Fruit fly (Drosophila melanogaster) whole organism, embryonic: Measurements from ENCODE around the gene CG7878.

Source experiments
- Atf6 ChIP-seq: fragments of 200-800 bp; sonication (Bioruptor generic); IDR thresholded peaks from 2 replicates; pipeline ENCODE4 v1.3.6; 2022; ENCODE audit warnings: missing biosample characterization, missing genetic modification characterization
- Blimp-1 ChIP-seq: fragments of 200-800 bp; sonication (Bioruptor generic); optimal IDR thresholded peaks from 3 replicates; lab custom pipeline; 2018; ENCODE audit warnings: missing biosample characterization, missing genetic modification characterization, mild to moderate bottlenecking, moderate library complexity, missing genetic modification reagents
- CG10565 ChIP-seq: fragments of 200-800 bp; sonication (Bioruptor generic); optimal IDR thresholded peaks from 3 replicates; lab custom pipeline; 2016; ENCODE audit warnings: missing biosample characterization, mild to moderate bottlenecking, missing genetic modification characterization
- CG12071 ChIP-seq: fragments of 200-800 bp; sonication (Bioruptor generic); optimal IDR thresholded peaks from 3 replicates; lab custom pipeline; 2018; ENCODE audit warnings: missing biosample characterization, mild to moderate bottlenecking, missing genetic modification characterization
- CG12104 ChIP-seq: fragments of 200-800 bp; sonication (Bioruptor generic); optimal IDR thresholded peaks from 3 replicates; lab custom pipeline; 2016; ENCODE audit warnings: missing biosample characterization, missing genetic modification characterization
- CG12155 ChIP-seq: fragments of 200-800 bp; sonication (Bioruptor generic); optimal IDR thresholded peaks from 3 replicates; lab custom pipeline; 2016; ENCODE audit warnings: missing biosample characterization, missing genetic modification characterization
- CG12942 ChIP-seq: fragments of 200-800 bp; sonication (Bioruptor generic); optimal IDR thresholded peaks from 3 replicates; lab custom pipeline; 2016; ENCODE audit warnings: missing biosample characterization, missing genetic modification characterization
- CG1529 ChIP-seq: fragments of 200-800 bp; sonication (Bioruptor generic); optimal IDR thresholded peaks from 3 replicates; lab custom pipeline; 2018; ENCODE audit warnings: missing biosample characterization, missing genetic modification characterization
- CG15514 ChIP-seq: fragments of 200-800 bp; sonication (Bioruptor generic); optimal IDR thresholded peaks from 3 replicates; lab custom pipeline; 2017; ENCODE audit warnings: missing biosample characterization, missing genetic modification characterization, mild to moderate bottlenecking, moderate library complexity, missing genetic modification reagents
- CG1647 ChIP-seq: fragments of 200-800 bp; sonication (Bioruptor generic); optimal IDR thresholded peaks from 3 replicates; lab custom pipeline; 2016; ENCODE audit warnings: missing biosample characterization, missing genetic modification characterization
- CG17385 ChIP-seq: fragments of 200-800 bp; sonication (Bioruptor generic); optimal IDR thresholded peaks from 3 replicates; lab custom pipeline; 2018; ENCODE audit warnings: missing biosample characterization, mild to moderate bottlenecking, missing genetic modification characterization
- CG17612 ChIP-seq: fragments of 200-800 bp; sonication (Bioruptor generic); IDR thresholded peaks from 2 replicates; pipeline ENCODE4 v1.3.6; 2022; ENCODE audit warnings: missing biosample characterization, missing genetic modification characterization
- CG1792 ChIP-seq: fragments of 200-800 bp; sonication (Bioruptor generic); optimal IDR thresholded peaks from 2 replicates; lab custom pipeline; 2016; ENCODE audit warnings: missing biosample characterization, missing genetic modification characterization
- CG2202 ChIP-seq: fragments of 200-800 bp; sonication (Bioruptor generic); optimal IDR thresholded peaks from 2 replicates; lab custom pipeline; 2018; ENCODE audit warnings: missing biosample characterization, mild to moderate bottlenecking, missing genetic modification characterization
- CG3995 ChIP-seq: fragments of 200-800 bp; sonication (Bioruptor generic); optimal IDR thresholded peaks from 3 replicates; lab custom pipeline; 2016; ENCODE audit warnings: missing biosample characterization, missing genetic modification characterization
- CG4730 ChIP-seq: fragments of 200-800 bp; sonication (Bioruptor generic); IDR thresholded peaks from 2 replicates; pipeline ENCODE4 v1.3.6; 2022; ENCODE audit warnings: missing biosample characterization, missing genetic modification characterization
- CG5245 ChIP-seq: fragments of 200-800 bp; sonication (Bioruptor generic); optimal IDR thresholded peaks from 3 replicates; lab custom pipeline; 2016; ENCODE audit warnings: missing biosample characterization, missing genetic modification characterization
- CG6175 ChIP-seq: fragments of 200-800 bp; sonication (Bioruptor generic); IDR thresholded peaks from 3 replicates; pipeline ENCODE4 v1.3.6; 2022; ENCODE audit warnings: missing biosample characterization, missing genetic modification characterization
- CG8388 ChIP-seq: fragments of 200-800 bp; sonication (Bioruptor generic); optimal IDR thresholded peaks from 2 replicates; lab custom pipeline; 2019; ENCODE audit warnings: missing biosample characterization, mild to moderate bottlenecking, missing genetic modification characterization, moderate library complexity
- CG9817 ChIP-seq: fragments of 200-800 bp; sonication (Bioruptor generic); optimal IDR thresholded peaks from 2 replicates; lab custom pipeline; 2018; ENCODE audit warnings: missing biosample characterization, mild to moderate bottlenecking, missing genetic modification characterization, moderate library complexity
- CTCF ChIP-seq: fragments of 200-800 bp; sonication (Bioruptor generic); optimal IDR thresholded peaks from 2 replicates; lab custom pipeline; 2017; ENCODE audit warnings: missing biosample characterization, mild to moderate bottlenecking, missing genetic modification characterization, moderate library complexity
- D ChIP-seq, 2 experiments: fragments of 200-800 bp in 1 of 2; fragments of >200 bp in 1 of 2; sonication (Bioruptor generic) in 1 of 2; optimal IDR thresholded peaks; 2 replicates in 1 of 2; 3 replicates in 1 of 2; lab custom pipeline; 2017; ENCODE audit warnings: mild to moderate bottlenecking in 1 of 2, missing biosample characterization in 1 of 2, missing genetic modification characterization in 1 of 2, missing genetic modification reagents in 1 of 2
- Dip3 ChIP-seq: fragments of 200-800 bp; sonication (Bioruptor generic); optimal IDR thresholded peaks from 3 replicates; lab custom pipeline; 2016; ENCODE audit warnings: missing biosample characterization, missing genetic modification characterization
- Doc3 ChIP-seq: fragments of 200-800 bp; sonication (Bioruptor generic); IDR thresholded peaks from 3 replicates; pipeline ENCODE4 v1.3.6; 2022; ENCODE audit warnings: missing biosample characterization, missing genetic modification characterization; ENCODE audit not compliant: partially characterized antibody
- HLH4C ChIP-seq: fragments of 200-800 bp; sonication (Bioruptor generic); IDR thresholded peaks from 3 replicates; pipeline ENCODE4 v1.3.6; 2022; ENCODE audit warnings: missing biosample characterization, missing genetic modification characterization; ENCODE audit not compliant: partially characterized antibody
- Meics ChIP-seq: fragments of 200-800 bp; sonication (Bioruptor generic); optimal IDR thresholded peaks from 2 replicates; lab custom pipeline; 2017; ENCODE audit warnings: missing biosample characterization, mild to moderate bottlenecking, missing genetic modification characterization
- Nf-YC ChIP-seq: fragments of 200-800 bp; optimal IDR thresholded peaks from 3 replicates; lab custom pipeline; 2019; ENCODE audit warnings: missing biosample characterization, mild to moderate bottlenecking, missing genetic modification characterization, moderate library complexity
- Oli ChIP-seq: fragments of 200-800 bp; sonication (Bioruptor generic); optimal IDR thresholded peaks from 2 replicates; lab custom pipeline; 2018; ENCODE audit warnings: missing biosample characterization, mild to moderate bottlenecking, missing genetic modification characterization, moderate library complexity
- amos ChIP-seq: fragments of 200-800 bp; sonication (Bioruptor generic); IDR thresholded peaks from 2 replicates; pipeline ENCODE4 v1.3.6; 2022; ENCODE audit warnings: missing biosample characterization, missing genetic modification characterization; ENCODE audit not compliant: partially characterized antibody
- croc ChIP-seq: fragments of 200-800 bp; sonication (Bioruptor generic); conservative IDR thresholded peaks from 3 replicates; pipeline ENCODE4 v1.3.6; 2022; ENCODE audit warnings: missing biosample characterization, missing genetic modification characterization
- esg ChIP-seq: fragments of 200-800 bp; sonication (Bioruptor generic); conservative IDR thresholded peaks from 2 replicates; pipeline ENCODE4 v1.3.6; 2022; ENCODE audit warnings: missing biosample characterization, missing genetic modification characterization
- fd3F ChIP-seq: fragments of 200-800 bp; sonication (Bioruptor generic); optimal IDR thresholded peaks from 2 replicates; lab custom pipeline; 2018; ENCODE audit warnings: missing biosample characterization, mild to moderate bottlenecking, missing genetic modification characterization, moderate library complexity
- gem ChIP-seq: fragments of 200-800 bp; sonication (Bioruptor generic); optimal IDR thresholded peaks from 2 replicates; lab custom pipeline; 2019; ENCODE audit warnings: missing biosample characterization, mild to moderate bottlenecking, missing genetic modification characterization, moderate library complexity
- grau ChIP-seq: fragments of 200-800 bp; optimal IDR thresholded peaks from 3 replicates; lab custom pipeline; 2019; ENCODE audit warnings: missing biosample characterization, mild to moderate bottlenecking, missing genetic modification characterization, moderate library complexity
- ind ChIP-seq: fragments of 200-800 bp; sonication (Bioruptor generic); optimal IDR thresholded peaks from 3 replicates; lab custom pipeline; 2016; ENCODE audit warnings: missing biosample characterization, missing genetic modification characterization
- lab ChIP-seq: fragments of 200-800 bp; sonication (Bioruptor generic); optimal IDR thresholded peaks from 3 replicates; lab custom pipeline; 2017; ENCODE audit warnings: missing biosample characterization, missing genetic modification characterization, mild to moderate bottlenecking, moderate library complexity, missing genetic modification reagents
- lmd ChIP-seq: fragments of 200-800 bp; sonication (Bioruptor generic); IDR thresholded peaks from 2 replicates; pipeline ENCODE4 v1.3.6; 2022; ENCODE audit warnings: missing biosample characterization, missing genetic modification characterization
- lola ChIP-seq, 3 experiments: fragments of >200 bp in 2 of 3; fragments of 200-800 bp in 1 of 3; sonication (Bioruptor generic) in 1 of 3; optimal IDR thresholded peaks; 2 replicates each; lab custom pipeline; 2017 to 2019; ENCODE audit warnings: missing biosample characterization in 3 of 3, missing genetic modification characterization in 3 of 3, mild to moderate bottlenecking in 1 of 3, moderate library complexity in 1 of 3
- mam ChIP-seq: fragments of 200-800 bp; sonication (Bioruptor generic); optimal IDR thresholded peaks from 3 replicates; lab custom pipeline; 2016; ENCODE audit warnings: missing biosample characterization, missing genetic modification characterization
- nerfin-2 ChIP-seq: fragments of 200-800 bp; sonication (Bioruptor generic); IDR thresholded peaks from 2 replicates; pipeline ENCODE4 v1.3.6; 2022; ENCODE audit warnings: missing biosample characterization, missing genetic modification characterization; ENCODE audit not compliant: partially characterized antibody
- odd ChIP-seq: fragments of 200-800 bp; sonication (Bioruptor generic); optimal IDR thresholded peaks from 2 replicates; lab custom pipeline; 2017; ENCODE audit warnings: missing biosample characterization, mild to moderate bottlenecking, missing genetic modification characterization
- org-1 ChIP-seq: fragments of 200-800 bp; sonication (Bioruptor generic); optimal IDR thresholded peaks from 2 replicates; lab custom pipeline; 2017; ENCODE audit warnings: missing biosample characterization, missing genetic modification characterization
- psq ChIP-seq: fragments of 200-800 bp; sonication (Bioruptor generic); optimal IDR thresholded peaks from 2 replicates; lab custom pipeline; 2017; ENCODE audit warnings: missing biosample characterization, missing genetic modification characterization
- repo ChIP-seq: fragments of 200-800 bp; sonication (Bioruptor generic); optimal IDR thresholded peaks from 2 replicates; lab custom pipeline; 2016; ENCODE audit warnings: missing biosample characterization, missing genetic modification characterization
- sd ChIP-seq: fragments of 200-800 bp; sonication (Bioruptor generic); optimal IDR thresholded peaks from 3 replicates; lab custom pipeline; 2018; ENCODE audit warnings: missing biosample characterization, mild to moderate bottlenecking, missing genetic modification characterization, moderate library complexity
- slou ChIP-seq: fragments of 200-800 bp; sonication (Bioruptor generic); optimal IDR thresholded peaks from 3 replicates; lab custom pipeline; 2016; ENCODE audit warnings: missing biosample characterization, missing genetic modification characterization
- tgo ChIP-seq: fragments of 200-800 bp; sonication (Bioruptor generic); IDR thresholded peaks from 3 replicates; pipeline ENCODE4 v1.3.6; 2022; ENCODE audit warnings: missing biosample characterization, missing genetic modification characterization
- trem ChIP-seq: fragments of 200-800 bp; optimal IDR thresholded peaks from 3 replicates; lab custom pipeline; 2019; ENCODE audit warnings: missing biosample characterization, mild to moderate bottlenecking, missing genetic modification characterization, moderate library complexity
- twi ChIP-seq: fragments of 200-800 bp; optimal IDR thresholded peaks from 2 replicates; lab custom pipeline; 2019; ENCODE audit warnings: missing biosample characterization, mild to moderate bottlenecking, missing genetic modification characterization, moderate library complexity
- vvl ChIP-seq: fragments of 200-800 bp; sonication (Bioruptor generic); IDR thresholded peaks from 2 replicates; pipeline ENCODE4 v1.3.6; 2022; ENCODE audit warnings: missing biosample characterization, missing genetic modification characterization

The CG7878 gene

dm6 chr3R:8105088-8105542 is 17.4 kb upstream of the CG7878 start, which contains the start of gene puc (continued):
- TF ChIP-seq CG12071 (GFP tag; lab: Kevin White, UChicago) (peak; percentile 71), trem (peak; percentile 49), fd3F (GFP tag; lab: Kevin White, UChicago) (no peak), Meics (peak; percentile 31), CG1792 (GFP tag; lab: Kevin White, UChicago) (no peak), Oli (tag; lab: Kevin White, UChicago) (no peak), croc (GFP tag; lab: Robert Waterston, UW) (no peak), CG12155 (peak; percentile 5), gem (tag; lab: Kevin White, UChicago) (no peak), CG2202 (no peak), repo (GFP tag; lab: Kevin White, UChicago) (peak; percentile 53), esg (no peak), CG10565 (GFP tag; lab: Kevin White, UChicago) (no peak), CG5245 (GFP tag; lab: Kevin White, UChicago) (no peak), CG17385 (GFP tag; lab: Kevin White, UChicago) (peak; percentile 67), CG12942 (GFP tag; lab: Kevin White, UChicago) (no peak), Blimp-1 (GFP tag; lab: Kevin White, UChicago) (no peak), CG9817 (tag; lab: Kevin White, UChicago) (no peak), CG1647 (no peak), org-1 (GFP tag; lab: Kevin White, UChicago) (no peak), CG3995 (GFP tag; lab: Kevin White, UChicago) (peak; percentile 15), ind (no peak), tgo (no peak), odd (peak; percentile 22), CG6175 (GFP tag; lab: Robert Waterston, UW) (no peak), CG8388 (no peak), amos (GFP tag; lab: Robert Waterston, UW) (no peak), slou (GFP tag; lab: Kevin White, UChicago) (no peak), vvl (GFP tag; lab: Robert Waterston, UW) (no peak), HLH4C (GFP tag; lab: Robert Waterston, UW) (no peak), lola (GFP tag; optimal IDR thresholded peaks at IDR 0.05; lab: Kevin White, UChicago) (no peak)

dm6 chr3R:8105839-8106718 is 16.4 kb upstream of the CG7878 start:
- no peak for TF ChIP-seq Doc3 (GFP tag; lab: Robert Waterston, UW)
- TF ChIP-seq psq (GFP tag; lab: Kevin White, UChicago), result peak; percentile 90
- TF ChIP-seq D (optimal IDR thresholded peaks at IDR 0.05; lab: Kevin White, UChicago), result no peak
- no peak for TF ChIP-seq D (GFP tag; optimal IDR thresholded peaks at IDR 0.05; lab: Kevin White, UChicago)
- TF ChIP-seq CG12104 (GFP tag; lab: Kevin White, UChicago), result no peak
- no peak for TF ChIP-seq nerfin-2 (GFP tag; lab: Robert Waterston, UW)
- no peak for TF ChIP-seq CG12942 (GFP tag; lab: Kevin White, UChicago)
- TF ChIP-seq CG1529 (GFP tag; lab: Kevin White, UChicago), result no peak
- TF ChIP-seq twi (tag; lab: Kevin White, UChicago), result peak; percentile 11
- TF ChIP-seq Atf6 (GFP tag; lab: Robert Waterston, UW), result no peak
- TF ChIP-seq grau (tag; lab: Kevin White, UChicago), result no peak
- no peak for TF ChIP-seq CG4730 (GFP tag; lab: Robert Waterston, UW)
- peak; percentile 71 for TF ChIP-seq Nf-YC (tag; lab: Kevin White, UChicago)
- no peak for TF ChIP-seq Dip3 (GFP tag; lab: Kevin White, UChicago)
- peak; percentile 39 for TF ChIP-seq sd (tag; lab: Kevin White, UChicago)
- TF ChIP-seq lmd (GFP tag; lab: Robert Waterston, UW), result no peak
- TF ChIP-seq CG17612 (GFP tag; lab: Robert Waterston, UW), result no peak
- TF ChIP-seq CG15514, result no peak
- peak; percentile 4 for TF ChIP-seq lab
- TF ChIP-seq CTCF (GFP tag; lab: Kevin White, UChicago), result no peak
- TF ChIP-seq mam (GFP tag; lab: Kevin White, UChicago), result no peak
